Fruit fly (Drosophila melanogaster): ENCODE data around the gene Top2.

DNA sequence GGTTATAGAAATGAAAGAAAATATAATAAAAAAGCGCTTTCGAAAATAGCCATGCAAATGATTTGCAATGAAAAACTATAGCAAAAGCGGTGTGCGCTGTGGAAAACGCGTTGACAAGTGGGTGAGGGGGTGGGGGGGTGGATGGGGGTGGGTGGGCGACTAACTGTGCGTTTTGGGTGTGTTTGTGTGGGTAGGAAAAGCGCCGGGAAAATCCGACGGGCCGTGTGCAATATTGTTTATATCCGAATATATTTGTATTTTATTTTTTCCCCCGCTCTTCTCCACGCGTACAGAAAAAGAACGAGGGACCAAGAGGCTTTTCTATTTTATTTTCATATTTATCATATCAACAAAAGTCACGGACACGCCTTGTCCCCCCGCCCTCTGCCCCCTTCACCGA, 46.9 kb downstream of the Top2 start:
- no peak for TF ChIP-seq Rfx (GFP tag; IDR thresholded peaks at IDR 0.05)
- TF ChIP-seq HHEX (GFP tag; optimal IDR thresholded peaks at IDR 0.05): no peak
- TF ChIP-seq CG4820 (GFP tag; optimal IDR thresholded peaks at IDR 0.05): no peak
- no peak for TF ChIP-seq bowl (GFP tag; IDR thresholded peaks at IDR 0.05)

Measured in whole organism, embryonic.